Fruit fly (Drosophila melanogaster): ENCODE measurements around the gene btn.

btn gene

DNA sequence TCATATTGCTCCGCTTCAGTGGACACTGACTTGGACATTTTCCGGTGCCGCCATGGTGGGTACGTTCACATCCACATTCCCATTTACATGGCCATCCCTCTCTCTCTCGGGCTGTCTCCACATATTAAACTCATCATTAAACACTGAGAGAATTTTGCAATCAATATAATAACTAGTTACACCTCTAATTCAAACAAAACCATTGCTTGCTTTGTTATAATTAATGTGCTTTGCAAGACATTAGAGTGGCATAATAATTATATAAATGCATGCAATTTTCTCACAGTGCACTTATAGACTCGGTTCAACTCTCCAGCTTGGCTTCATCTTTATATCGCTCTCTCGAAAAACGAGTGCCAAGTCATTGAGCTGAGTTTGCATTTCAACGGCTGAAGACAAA is 38.3 kb upstream of the btn start:
- TF ChIP-seq Ada2b (GFP tag; IDR thresholded peaks at IDR 0.05) (peak; percentile 72), bcd (GFP tag; optimal IDR thresholded peaks at IDR 0.05) (peak; percentile 59), CG10462 (GFP tag; optimal IDR thresholded peaks at IDR 0.05) (no peak), ewg (GFP tag; optimal IDR thresholded peaks at IDR 0.05) (peak; percentile 45), vfl (GFP tag; optimal IDR thresholded peaks at IDR 0.05) (no peak), row (GFP tag; IDR thresholded peaks at IDR 0.05) (peak; percentile 80), CG6272 (GFP tag; IDR thresholded peaks at IDR 0.05) (peak; percentile 48; the same call in 1 of the 2 replicates), ssp (GFP tag; IDR thresholded peaks at IDR 0.05) (peak; percentile 61), CG34376 (GFP tag; optimal IDR thresholded peaks at IDR 0.05) (no peak), fd102C (GFP tag; optimal IDR thresholded peaks at IDR 0.05) (no peak), tup (GFP tag; optimal IDR thresholded peaks at IDR 0.05) (no peak), Chrac-16 (GFP tag; optimal IDR thresholded peaks at IDR 0.05) (peak; percentile 12), CG32767 (GFP tag; IDR thresholded peaks at IDR 0.05) (peak; percentile 61), Abd-B (GFP tag; optimal IDR thresholded peaks at IDR 0.05) (no peak), Mad (GFP tag; optimal IDR thresholded peaks at IDR 0.05) (peak; percentile 28), CG7928 (GFP tag; optimal IDR thresholded peaks at IDR 0.05) (no peak), pb (GFP tag; optimal IDR thresholded peaks at IDR 0.05) (peak; percentile 15), fd96Cb (tag; optimal IDR thresholded peaks at IDR 0.05) (peak; percentile 69), hkb (optimal IDR thresholded peaks at IDR 0.05) (no peak), hkb (GFP tag; IDR thresholded peaks at IDR 0.05) (peak; percentile 80), CG17802 (tag; optimal IDR thresholded peaks at IDR 0.05) (peak; percentile 29), dimm (GFP tag; IDR thresholded peaks at IDR 0.05) (peak; percentile 67), CG30431 (GFP tag; optimal IDR thresholded peaks at IDR 0.05) (no peak), CG18599 (GFP tag; optimal IDR thresholded peaks at IDR 0.05) (peak; percentile 59), CG8388 (GFP tag; optimal IDR thresholded peaks at IDR 0.05) (peak; percentile 68), HmgZ (tag; optimal IDR thresholded peaks at IDR 0.05) (peak; percentile 21), bigmax (GFP tag; optimal IDR thresholded peaks at IDR 0.05) (no peak), chinmo (GFP tag; IDR thresholded peaks at IDR 0.05; ENCODE audit: partially characterized antibody) (no peak), CG15269 (tag; optimal IDR thresholded peaks at IDR 0.05) (no peak), CG32532 (GFP tag; IDR thresholded peaks at IDR 0.05) (peak; percentile 61; the same call in 1 of the 2 replicates), trh (GFP tag; optimal IDR thresholded peaks at IDR 0.05) (peak; percentile 8), Ssrp (tag; optimal IDR thresholded peaks at IDR 0.05) (peak; percentile 52), CG7745 (tag; optimal IDR thresholded peaks at IDR 0.05) (no peak), CG3726 (GFP tag; IDR thresholded peaks at IDR 0.05) (peak; percentile 54; the same call in 1 of the 3 replicates), oc (tag; optimal IDR thresholded peaks at IDR 0.05) (peak; percentile 30), CG9437 (GFP tag; optimal IDR thresholded peaks at IDR 0.05) (peak; percentile 28), pnt (GFP tag; optimal IDR thresholded peaks at IDR 0.05) (peak; percentile 64), CG8924 (tag; optimal IDR thresholded peaks at IDR 0.05) (peak; percentile 71), CG2199 (GFP tag; IDR thresholded peaks at IDR 0.05) (no peak; the same call in 2 of the 3 replicates), slbo (GFP tag; IDR thresholded peaks at IDR 0.05) (peak; percentile 77), grau (tag; optimal IDR thresholded peaks at IDR 0.05) (peak; percentile 59), gcm2 (GFP tag; optimal IDR thresholded peaks at IDR 0.05) (no peak), repo (GFP tag; optimal IDR thresholded peaks at IDR 0.05) (peak; percentile 24), Nf-YC (tag; optimal IDR thresholded peaks at IDR 0.05) (no peak), CG1792 (GFP tag; optimal IDR thresholded peaks at IDR 0.05) (peak; percentile 29), CG2875 (GFP tag; optimal IDR thresholded peaks at IDR 0.05) (peak; percentile 54), CG4707 (GFP tag; optimal IDR thresholded peaks at IDR 0.05) (peak; percentile 26), CG11093 (GFP tag; IDR thresholded peaks at IDR 0.05) (no peak; the same call in 2 of the 3 replicates), CG17829 (tag; optimal IDR thresholded peaks at IDR 0.05) (peak; percentile 68), inv (GFP tag; IDR thresholded peaks at IDR 0.05; ENCODE audit: partially characterized antibody) (no peak)

Measured in whole organism, embryonic.